Worm (Caenorhabditis elegans) whole organism, early embryonic: ENCODE data around the gene F45E12.6.

Experiments
- aly-1 ChIP-seq: sonication (generic microtip); optimal IDR thresholded peaks from 2 replicates; lab custom pipeline; 2016; ENCODE audit warnings: missing genetic modification characterization, missing compliant biosample characterization
- ama-1 ChIP-seq: fragments of 150-350 bp; optimal IDR thresholded peaks from 2 replicates; lab custom pipeline; 2014
- ceh-36 ChIP-seq: sonication (generic microtip); optimal IDR thresholded peaks from 2 replicates; lab custom pipeline; 2016; ENCODE audit warnings: missing genetic modification characterization, inconsistent platforms, missing compliant biosample characterization
- flt-1 ChIP-seq: fragments of 200-800 bp; sonication (Bioruptor generic); IDR thresholded peaks from 2 replicates; pipeline ENCODE4 v1.3.6; 2022; ENCODE audit warnings: missing genetic modification characterization, missing compliant biosample characterization
- hmbx-1 ChIP-seq: sonication (generic microtip); optimal IDR thresholded peaks from 2 replicates; lab custom pipeline; 2016; ENCODE audit warnings: mild to moderate bottlenecking, missing genetic modification characterization, missing compliant biosample characterization
- sea-1 ChIP-seq: fragments of 200-800 bp; sonication (Bioruptor generic); conservative IDR thresholded peaks from 2 replicates; pipeline ENCODE4 v1.3.6; 2022; ENCODE audit warnings: missing genetic modification characterization, missing compliant biosample characterization
- tbx-37 ChIP-seq: fragments of 200-800 bp; sonication (Bioruptor generic); conservative IDR thresholded peaks from 2 replicates; pipeline ENCODE4 v1.3.6; 2022; ENCODE audit warnings: missing genetic modification reagents, missing genetic modification characterization, missing compliant biosample characterization
- tra-4 ChIP-seq: sonication (generic microtip); optimal IDR thresholded peaks from 2 replicates; lab custom pipeline; 2017; ENCODE audit warnings: missing genetic modification characterization, missing compliant biosample characterization

DNA sequence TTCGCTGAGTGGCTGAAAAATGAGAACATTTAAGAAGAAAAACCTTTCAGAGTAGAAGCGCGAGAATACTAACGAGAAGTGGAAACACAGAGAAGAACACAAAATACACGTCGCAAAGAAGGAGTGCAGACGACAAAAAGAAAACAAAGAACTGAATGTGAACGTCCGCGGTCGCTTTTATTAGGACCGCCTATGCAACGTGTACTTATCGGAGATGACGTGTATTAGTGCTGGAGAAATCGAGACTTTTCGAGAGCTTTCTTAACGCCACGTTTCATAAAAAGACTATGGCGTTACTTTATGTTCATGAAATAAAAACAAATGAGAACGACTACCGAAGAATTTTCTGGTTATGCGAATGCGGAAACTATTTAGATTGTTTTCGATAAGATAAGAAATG is 38.5 kb upstream of the F45E12.6 start, which contains the start of gene hsp-4:
- TF ChIP-seq hmbx-1 (no peak), flt-1 (GFP tag; lab: Robert Waterston, UW) (no peak), ama-1 (lab: Kevin White, UChicago) (no peak), tbx-37 (no peak), aly-1 (tag; lab: Kevin White, UChicago) (no peak), tra-4 (no peak), sea-1 (GFP tag; lab: Robert Waterston, UW) (no peak), ceh-36 (tag; lab: Kevin White, UChicago) (no peak)
